Worm (Caenorhabditis elegans) whole organism, young adult: Measurements from ENCODE around the gene T07F8.1.

Experiments used
- D2030.7 ChIP-seq: fragments of 200-800 bp; sonication (Bioruptor generic); IDR thresholded peaks from 2 replicates; pipeline ENCODE4 v1.3.6; 2022; ENCODE audit warnings: missing genetic modification reagents, missing genetic modification characterization, missing compliant biosample characterization
- F10E7.11 ChIP-seq: sonication (generic microtip); optimal IDR thresholded peaks from 2 replicates; lab custom pipeline; 2017; ENCODE audit warnings: mild to moderate bottlenecking, missing genetic modification characterization, moderate library complexity, missing compliant biosample characterization
- F22D6.2 ChIP-seq: sonication (generic microtip); optimal IDR thresholded peaks from 2 replicates; lab custom pipeline; 2016; ENCODE audit warnings: mild to moderate bottlenecking, missing genetic modification characterization, missing compliant biosample characterization
- F33H1.4 ChIP-seq: fragments of 200-800 bp; sonication (Bioruptor generic); IDR thresholded peaks from 2 replicates; pipeline ENCODE4 v1.3.6; 2022; ENCODE audit warnings: missing genetic modification reagents, missing genetic modification characterization, missing compliant biosample characterization
- F49E8.2 ChIP-seq: sonication (generic microtip); optimal IDR thresholded peaks from 3 replicates; lab custom pipeline; 2017; ENCODE audit warnings: missing genetic modification characterization, mild to moderate bottlenecking, missing compliant biosample characterization, antibody characterized with exemption, moderate library complexity; ENCODE audit not compliant: insufficient read depth
- F57A8.1 ChIP-seq: fragments of 200-800 bp; sonication (Bioruptor generic); optimal IDR thresholded peaks from 2 replicates; lab custom pipeline; 2018; ENCODE audit warnings: mild to moderate bottlenecking, missing genetic modification characterization, moderate library complexity, missing compliant biosample characterization
- F57C9.4 ChIP-seq: sonication (generic microtip); optimal IDR thresholded peaks from 2 replicates; lab custom pipeline; 2017; ENCODE audit warnings: mild to moderate bottlenecking, missing genetic modification characterization, missing compliant biosample characterization
- K12H6.12 ChIP-seq: fragments of 200-800 bp; sonication (Bioruptor generic); optimal IDR thresholded peaks from 2 replicates; lab custom pipeline; 2018; ENCODE audit warnings: mild to moderate bottlenecking, missing genetic modification characterization, missing compliant biosample characterization
- Y53G8AR.9 ChIP-seq: fragments of 200-800 bp; sonication (Bioruptor generic); conservative IDR thresholded peaks from 2 replicates; pipeline ENCODE4 v1.3.6; 2022; ENCODE audit warnings: missing genetic modification reagents, missing genetic modification characterization, missing compliant biosample characterization
- Y79H2A.3 ChIP-seq: fragments of 200-800 bp; sonication (Bioruptor generic); conservative IDR thresholded peaks from 2 replicates; pipeline ENCODE4 v1.3.6; 2022; ENCODE audit warnings: missing genetic modification reagents, missing genetic modification characterization, missing compliant biosample characterization
- ama-1 ChIP-seq, 3 experiments: fragments of 150-350 bp in 1 of 3; sonication (generic microtip) in 2 of 3; optimal IDR thresholded peaks; 2 replicates each; lab custom pipeline; 2014 to 2018; ENCODE audit warnings: missing biosample characterization in 2 of 3, missing genetic modification characterization in 2 of 3, missing genetic modification reagents in 2 of 3
- aptf-2 ChIP-seq: fragments of 200-800 bp; sonication (Bioruptor generic); conservative IDR thresholded peaks from 2 replicates; pipeline ENCODE4 v1.3.6; 2022; ENCODE audit warnings: missing genetic modification reagents, missing genetic modification characterization, missing compliant biosample characterization
- atf-7 ChIP-seq: sonication (generic microtip); optimal IDR thresholded peaks from 2 replicates; lab custom pipeline; 2017; ENCODE audit warnings: mild to moderate bottlenecking, missing genetic modification characterization, missing compliant biosample characterization
- cebp-2 ChIP-seq: fragments of 200-800 bp; sonication (Bioruptor generic); IDR thresholded peaks from 2 replicates; pipeline ENCODE4 v1.3.6; 2022; ENCODE audit warnings: missing genetic modification characterization, missing compliant biosample characterization
- ceh-100 ChIP-seq: fragments of 200-800 bp; sonication (Bioruptor generic); IDR thresholded peaks from 2 replicates; pipeline ENCODE4 v1.3.6; 2022; ENCODE audit warnings: missing genetic modification reagents, missing genetic modification characterization, missing compliant biosample characterization
- ceh-27 ChIP-seq: fragments of 200-800 bp; sonication (Bioruptor generic); optimal IDR thresholded peaks from 2 replicates; lab custom pipeline; 2018; ENCODE audit warnings: mild to moderate bottlenecking, missing genetic modification characterization, moderate library complexity, missing compliant biosample characterization
- ceh-91 ChIP-seq: fragments of 200-800 bp; sonication (Bioruptor generic); IDR thresholded peaks from 2 replicates; pipeline ENCODE4 v1.3.6; 2022; ENCODE audit warnings: missing genetic modification reagents, missing genetic modification characterization, missing compliant biosample characterization
- dox-1 ChIP-seq: fragments of 200-800 bp; sonication (Bioruptor generic); IDR thresholded peaks from 2 replicates; pipeline ENCODE4 v1.3.6; 2022; ENCODE audit warnings: missing genetic modification reagents, missing genetic modification characterization, missing compliant biosample characterization
- dpl-1 ChIP-seq: fragments of 150-350 bp; optimal IDR thresholded peaks from 2 replicates; lab custom pipeline; 2014; ENCODE audit warnings: missing biosample characterization, missing genetic modification reagents, missing genetic modification characterization
- efl-1 ChIP-seq: fragments of 150-350 bp; optimal IDR thresholded peaks from 2 replicates; lab custom pipeline; 2014; ENCODE audit warnings: missing biosample characterization, missing genetic modification reagents, missing genetic modification characterization
- egrh-3 ChIP-seq: fragments of 200-800 bp; sonication (Bioruptor generic); IDR thresholded peaks from 2 replicates; pipeline ENCODE4 v1.3.6; 2022; ENCODE audit warnings: missing genetic modification reagents, missing genetic modification characterization, missing compliant biosample characterization
- ekl-4 ChIP-seq: fragments of 200-800 bp; sonication (Bioruptor generic); IDR thresholded peaks from 2 replicates; pipeline ENCODE4 v1.3.6; 2022; ENCODE audit warnings: missing genetic modification reagents, missing genetic modification characterization, missing compliant biosample characterization
- him-1 ChIP-seq: sonication (generic microtip); optimal IDR thresholded peaks from 2 replicates; lab custom pipeline; 2016; ENCODE audit warnings: missing genotype, missing genetic modification reagents, missing genetic modification characterization, missing compliant biosample characterization
- hmg-1.2 ChIP-seq: fragments of 200-800 bp; sonication (Bioruptor generic); IDR thresholded peaks from 2 replicates; pipeline ENCODE4 v1.3.6; 2022; ENCODE audit warnings: missing genetic modification reagents, missing genetic modification characterization, missing compliant biosample characterization
- lin-54 ChIP-seq: fragments of 200-800 bp; sonication (Bioruptor generic); optimal IDR thresholded peaks from 2 replicates; lab custom pipeline; 2018; ENCODE audit warnings: mild to moderate bottlenecking, missing genetic modification characterization, missing compliant biosample characterization
- lir-1 ChIP-seq: fragments of 200-800 bp; sonication (Bioruptor generic); conservative IDR thresholded peaks from 2 replicates; pipeline ENCODE4 v1.3.6; 2022; ENCODE audit warnings: missing genetic modification reagents, missing genetic modification characterization, missing compliant biosample characterization
- lsl-1 ChIP-seq: fragments of 200-800 bp; sonication (Bioruptor generic); optimal IDR thresholded peaks from 2 replicates; lab custom pipeline; 2018; ENCODE audit warnings: mild to moderate bottlenecking, missing genetic modification characterization, moderate library complexity, missing compliant biosample characterization
- madf-10 ChIP-seq: sonication (generic microtip); optimal IDR thresholded peaks from 2 replicates; lab custom pipeline; 2016; ENCODE audit warnings: mild to moderate bottlenecking, missing genetic modification characterization, missing compliant biosample characterization
- madf-6 ChIP-seq: fragments of 200-800 bp; sonication (Bioruptor generic); IDR thresholded peaks from 2 replicates; pipeline ENCODE4 v1.3.6; 2022; ENCODE audit warnings: missing genetic modification reagents, missing genetic modification characterization, missing compliant biosample characterization
- madf-8 ChIP-seq: fragments of 200-800 bp; sonication (Bioruptor generic); conservative IDR thresholded peaks from 2 replicates; pipeline ENCODE4 v1.3.6; 2022; ENCODE audit warnings: missing genetic modification reagents, missing genetic modification characterization, missing compliant biosample characterization
- pha-4 ChIP-seq: fragments of 150-350 bp; sonication (generic microtip); optimal IDR thresholded peaks from 2 replicates; lab custom pipeline; 2014; ENCODE audit warnings: missing biosample characterization, missing genetic modification reagents, missing genetic modification characterization
- repo-1 ChIP-seq: sonication (generic microtip); optimal IDR thresholded peaks from 2 replicates; lab custom pipeline; 2017; ENCODE audit warnings: mild to moderate bottlenecking, missing genetic modification characterization, missing compliant biosample characterization
- sea-2 ChIP-seq: fragments of 200-800 bp; sonication (Bioruptor generic); IDR thresholded peaks from 2 replicates; pipeline ENCODE4 v1.3.6; 2022; ENCODE audit warnings: missing genetic modification characterization, missing compliant biosample characterization
- snpc-1.1 ChIP-seq: sonication (generic microtip); optimal IDR thresholded peaks from 2 replicates; lab custom pipeline; 2017; ENCODE audit warnings: missing genetic modification characterization, mild to moderate bottlenecking, missing compliant biosample characterization, antibody characterized with exemption, moderate library complexity, missing genotype, missing genetic modification reagents; ENCODE audit not compliant: insufficient read depth
- snpc-1.3 ChIP-seq: sonication (generic microtip); optimal IDR thresholded peaks from 2 replicates; lab custom pipeline; 2017; ENCODE audit warnings: missing genetic modification characterization, mild to moderate bottlenecking, missing compliant biosample characterization, antibody characterized with exemption, moderate library complexity, missing genotype, missing genetic modification reagents; ENCODE audit not compliant: insufficient read depth
- snpc-3.4 ChIP-seq: sonication (generic microtip); optimal IDR thresholded peaks from 2 replicates; lab custom pipeline; 2017; ENCODE audit warnings: missing genetic modification characterization, mild to moderate bottlenecking, missing compliant biosample characterization, antibody characterized with exemption, moderate library complexity, missing genotype, missing genetic modification reagents
- snpc-4 ChIP-seq, 5 experiments: fragments of 150-350 bp in 1 of 5; sonication (generic microtip) in 4 of 5; optimal IDR thresholded peaks; 2 replicates each; lab custom pipeline; 2014 to 2018; ENCODE audit warnings: missing genetic modification characterization in 5 of 5, missing biosample characterization in 3 of 5, antibody characterized with exemption in 2 of 5, mild to moderate bottlenecking in 2 of 5, missing compliant biosample characterization in 2 of 5, missing genotype in 2 of 5, moderate library complexity in 2 of 5, missing genetic modification reagents in 1 of 5
- somi-1 ChIP-seq: fragments of 200-800 bp; sonication (Bioruptor generic); optimal IDR thresholded peaks from 2 replicates; lab custom pipeline; 2018; ENCODE audit warnings: mild to moderate bottlenecking, missing genetic modification characterization, missing compliant biosample characterization
- tbx-9 ChIP-seq: sonication (generic microtip); optimal IDR thresholded peaks from 2 replicates; lab custom pipeline; 2016; ENCODE audit warnings: borderline replicate concordance, missing genetic modification characterization, inconsistent platforms, missing compliant biosample characterization
- unc-130 ChIP-seq: sonication (generic microtip); optimal IDR thresholded peaks from 2 replicates; lab custom pipeline; 2016; ENCODE audit warnings: missing genetic modification reagents, missing genetic modification characterization, missing compliant biosample characterization
- ztf-18 ChIP-seq: sonication (generic microtip); optimal IDR thresholded peaks from 2 replicates; lab custom pipeline; 2016; ENCODE audit warnings: missing genotype, mild to moderate bottlenecking, missing genetic modification characterization, missing compliant biosample characterization
- ztf-22 ChIP-seq: fragments of 200-800 bp; sonication (Bioruptor generic); optimal IDR thresholded peaks from 2 replicates; lab custom pipeline; 2018; ENCODE audit warnings: mild to moderate bottlenecking, missing genetic modification characterization, moderate library complexity, missing compliant biosample characterization
- ztf-26 ChIP-seq: sonication (generic microtip); optimal IDR thresholded peaks from 2 replicates; lab custom pipeline; 2017; ENCODE audit warnings: missing genetic modification characterization, missing compliant biosample characterization
- ztf-28 ChIP-seq: fragments of 200-800 bp; sonication (Bioruptor generic); IDR thresholded peaks from 2 replicates; pipeline ENCODE4 v1.3.6; 2022; ENCODE audit warnings: missing genetic modification reagents, missing genetic modification characterization, missing compliant biosample characterization
- ztf-6 ChIP-seq: fragments of 200-800 bp; sonication (Bioruptor generic); IDR thresholded peaks from 2 replicates; pipeline ENCODE4 v1.3.6; 2022; ENCODE audit warnings: missing genetic modification reagents, missing genetic modification characterization, missing compliant biosample characterization

Gene T07F8.1

ce11 chrII:7131871-7132693 lies 16.1 kb upstream of the T07F8.1 start, which contains the start of the genes T07F8.4 and gld-3:
Gene T07F8.4 (minus strand): TSS chrII:7132032.
Gene gld-3 (plus strand): TSS chrII:7132643.
- TF ChIP-seq ztf-6 (GFP tag; lab: Robert Waterston, UW), result no peak
- peak; percentile 24 for TF ChIP-seq snpc-3.4 (tag; lab: Kevin White, UChicago)
- 0 out of 2 replicates have a peak, but pooled peaks have one; percentile 4 for TF ChIP-seq ztf-28 (GFP tag; lab: Robert Waterston, UW)
- TF ChIP-seq madf-10, result no peak
- peak; percentile 72 for TF ChIP-seq D2030.7 (GFP tag; lab: Robert Waterston, UW)
- TF ChIP-seq lin-54 (GFP tag; lab: Kevin White, UChicago), result peak; percentile 71
- TF ChIP-seq F49E8.2 (tag; lab: Kevin White, UChicago), result peak; percentile 58
- TF ChIP-seq cebp-2 (GFP tag; lab: Robert Waterston, UW), result no peak
- TF ChIP-seq lir-1 (GFP tag; lab: Robert Waterston, UW), result no peak
- TF ChIP-seq ztf-22 (GFP tag; lab: Kevin White, UChicago), result no peak
- no peak for TF ChIP-seq F22D6.2 (tag; lab: Kevin White, UChicago)
- TF ChIP-seq F57C9.4, result no peak
- TF ChIP-seq ekl-4 (GFP tag; lab: Robert Waterston, UW), result 0 out of 2 replicates have a peak, but pooled peaks have one; percentile 28
- TF ChIP-seq unc-130 (GFP tag; lab: Kevin White, UChicago), result no peak
- TF ChIP-seq Y53G8AR.9 (GFP tag; lab: Robert Waterston, UW), result no peak
- TF ChIP-seq dox-1 (GFP tag; lab: Robert Waterston, UW), result peak; percentile 69
- TF ChIP-seq ceh-91 (GFP tag; lab: Robert Waterston, UW), result peak; percentile 80
- TF ChIP-seq somi-1, result no peak
- peak; percentile 81 for TF ChIP-seq madf-8 (GFP tag; lab: Robert Waterston, UW)
- TF ChIP-seq ztf-18, result peak; percentile 35
- no peak for TF ChIP-seq pha-4 (tag; lab: Kevin White, UChicago)
- TF ChIP-seq hmg-1.2 (GFP tag; lab: Robert Waterston, UW), result no peak
- no peak for TF ChIP-seq ceh-27 (GFP tag; lab: Kevin White, UChicago)
- TF ChIP-seq snpc-4 (GFP tag; optimal IDR thresholded peaks at IDR 0.05; lab: Kevin White, UChicago), result no peak
- TF ChIP-seq snpc-4 (tag; optimal IDR thresholded peaks at IDR 0.05; lab: Kevin White, UChicago), result peak in 2 of 4 experiments; percentile 15 to 32
- no peak for TF ChIP-seq F57A8.1 (GFP tag; lab: Kevin White, UChicago)
- no peak for TF ChIP-seq Y79H2A.3 (GFP tag; lab: Robert Waterston, UW)
- peak; percentile 82 for TF ChIP-seq efl-1
- TF ChIP-seq aptf-2 (GFP tag; lab: Robert Waterston, UW), result no peak
- no peak for TF ChIP-seq K12H6.12 (tag; lab: Kevin White, UChicago)
- TF ChIP-seq snpc-1.1 (tag; lab: Kevin White, UChicago), result no peak
- TF ChIP-seq madf-6 (GFP tag; lab: Robert Waterston, UW), result peak; percentile 93
- peak; percentile 96 for TF ChIP-seq lsl-1 (GFP tag; lab: Kevin White, UChicago)
- TF ChIP-seq sea-2 (GFP tag; lab: Robert Waterston, UW), result no peak
- TF ChIP-seq snpc-1.3, result no peak
- TF ChIP-seq ceh-100 (GFP tag; lab: Robert Waterston, UW), result no peak
- TF ChIP-seq atf-7 (tag; lab: Kevin White, UChicago), result no peak
- no peak for TF ChIP-seq ama-1 (optimal IDR thresholded peaks at IDR 0.05; lab: Kevin White, UChicago)
- TF ChIP-seq ama-1 (GFP tag; optimal IDR thresholded peaks at IDR 0.05; lab: Kevin White, UChicago), result no peak
- peak; percentile 24 for TF ChIP-seq him-1
- no peak for TF ChIP-seq repo-1 (tag; lab: Kevin White, UChicago)
- TF ChIP-seq tbx-9 (tag; lab: Kevin White, UChicago), result no peak
- peak; percentile 29 for TF ChIP-seq dpl-1 (GFP tag; lab: Kevin White, UChicago)
- no peak for TF ChIP-seq ztf-26 (tag; lab: Kevin White, UChicago)
- no peak for TF ChIP-seq F10E7.11 (tag; lab: Kevin White, UChicago)
- no peak for TF ChIP-seq egrh-3
- peak; percentile 87 for TF ChIP-seq F33H1.4 (GFP tag; lab: Robert Waterston, UW)
